Worm (Caenorhabditis elegans): Measurements from ENCODE around the gene tftc-5.

The tftc-5 gene

ce11 chrIII:4017527-4017926, 4.4 kb upstream of the tftc-5 start, which contains the start of gene tbb-2:
tbb-2 (minus strand) TSS chrIII:4017627.
- TF ChIP-seq sea-1 (GFP tag; conservative IDR thresholded peaks at IDR 0.05) (no peak), aly-1 (tag; optimal IDR thresholded peaks at IDR 0.05) (no peak), ama-1 (optimal IDR thresholded peaks at IDR 0.05) (no peak), ceh-13 (GFP tag; optimal IDR thresholded peaks at IDR 0.05) (no peak), ets-7 (tag; optimal IDR thresholded peaks at IDR 0.05) (no peak), F13C5.2 (tag; optimal IDR thresholded peaks at IDR 0.05) (no peak), ceh-36 (tag; optimal IDR thresholded peaks at IDR 0.05) (no peak), hnd-1 (tag; optimal IDR thresholded peaks at IDR 0.05) (no peak), hmbx-1 (tag; optimal IDR thresholded peaks at IDR 0.05) (no peak), B0310.2 (tag; optimal IDR thresholded peaks at IDR 0.05) (no peak), tbx-11 (GFP tag; IDR thresholded peaks at IDR 0.05) (no peak), hmg-4 (GFP tag; optimal IDR thresholded peaks at IDR 0.05) (no peak), flt-1 (GFP tag; IDR thresholded peaks at IDR 0.05) (no peak), scrt-1 (GFP tag; IDR thresholded peaks at IDR 0.05) (no peak), tbx-37 (GFP tag; conservative IDR thresholded peaks at IDR 0.05) (no peak), pes-1 (GFP tag; IDR thresholded peaks at IDR 0.05) (no peak)

ce11 chrIII:4018095-4018498, 3.9 kb upstream of the tftc-5 start:
- TF ChIP-seq tra-4 (tag; optimal IDR thresholded peaks at IDR 0.05) (no peak), sea-1 (GFP tag; conservative IDR thresholded peaks at IDR 0.05) (no peak), scrt-1 (GFP tag; IDR thresholded peaks at IDR 0.05) (no peak), tbx-11 (GFP tag; IDR thresholded peaks at IDR 0.05) (no peak), B0310.2 (tag; optimal IDR thresholded peaks at IDR 0.05) (no peak), ceh-36 (tag; optimal IDR thresholded peaks at IDR 0.05) (no peak), ceh-13 (GFP tag; optimal IDR thresholded peaks at IDR 0.05) (no peak), flt-1 (GFP tag; IDR thresholded peaks at IDR 0.05) (no peak), ama-1 (optimal IDR thresholded peaks at IDR 0.05) (no peak), hmg-4 (GFP tag; optimal IDR thresholded peaks at IDR 0.05) (no peak), F13C5.2 (tag; optimal IDR thresholded peaks at IDR 0.05) (no peak), tbx-37 (GFP tag; conservative IDR thresholded peaks at IDR 0.05) (no peak)

ce11 chrIII:4018591-4019580, 3.1 kb upstream of the tftc-5 start:
- TF ChIP-seq tra-4 (tag; optimal IDR thresholded peaks at IDR 0.05) (no peak), hmg-4 (GFP tag; optimal IDR thresholded peaks at IDR 0.05) (peak; percentile 10)

- TF ChIP-seq F13C5.2 (tag; optimal IDR thresholded peaks at IDR 0.05) (peak; percentile 20), ama-1 (optimal IDR thresholded peaks at IDR 0.05) (no peak)
Measured at ce11 chrIII:4019801-4020200, 2.2 kb upstream of the tftc-5 start, which contains the start of gene snpc-3.4. snpc-3.4 (plus strand) TSS chrIII:4020037.

- TF ChIP-seq scrt-1 (GFP tag; IDR thresholded peaks at IDR 0.05) (no peak), B0310.2 (tag; optimal IDR thresholded peaks at IDR 0.05) (no peak), hmg-4 (GFP tag; optimal IDR thresholded peaks at IDR 0.05) (no peak), hnd-1 (tag; optimal IDR thresholded peaks at IDR 0.05) (no peak), flt-1 (GFP tag; IDR thresholded peaks at IDR 0.05) (no peak), aly-1 (tag; optimal IDR thresholded peaks at IDR 0.05) (no peak), sea-1 (GFP tag; conservative IDR thresholded peaks at IDR 0.05) (no peak), pes-1 (GFP tag; IDR thresholded peaks at IDR 0.05) (no peak), tra-4 (tag; optimal IDR thresholded peaks at IDR 0.05) (no peak)
Measured at ce11 chrIII:4028061-4028460, 6.1 kb downstream of the tftc-5 start, which contains the start of gene T02C12.5. T02C12.5 (minus strand) TSS chrIII:4028161.

- TF ChIP-seq tbx-37 (GFP tag; conservative IDR thresholded peaks at IDR 0.05) = no peak
- no peak for TF ChIP-seq hmbx-1 (tag; optimal IDR thresholded peaks at IDR 0.05)
- no peak for TF ChIP-seq tra-4 (tag; optimal IDR thresholded peaks at IDR 0.05)
- TF ChIP-seq pes-1 (GFP tag; IDR thresholded peaks at IDR 0.05) = no peak
- TF ChIP-seq ceh-13 (GFP tag; optimal IDR thresholded peaks at IDR 0.05) = no peak
- no peak for TF ChIP-seq ceh-36 (tag; optimal IDR thresholded peaks at IDR 0.05)
- TF ChIP-seq ama-1 (optimal IDR thresholded peaks at IDR 0.05) = no peak
- TF ChIP-seq aly-1 (tag; optimal IDR thresholded peaks at IDR 0.05) = no peak
- TF ChIP-seq tbx-11 (GFP tag; IDR thresholded peaks at IDR 0.05) = no peak
Measured at ce11 chrIII:4030839-4031238, 8.9 kb downstream of the tftc-5 start.

ce11 chrIII:4034984-4035383, 13.0 kb downstream of the tftc-5 start:
- TF ChIP-seq pes-1 (GFP tag; IDR thresholded peaks at IDR 0.05) (no peak), tbx-11 (GFP tag; IDR thresholded peaks at IDR 0.05) (no peak), ets-7 (tag; optimal IDR thresholded peaks at IDR 0.05) (no peak), scrt-1 (GFP tag; IDR thresholded peaks at IDR 0.05) (no peak), flt-1 (GFP tag; IDR thresholded peaks at IDR 0.05) (no peak), tra-4 (tag; optimal IDR thresholded peaks at IDR 0.05) (no peak), hmbx-1 (tag; optimal IDR thresholded peaks at IDR 0.05) (no peak), aly-1 (tag; optimal IDR thresholded peaks at IDR 0.05) (no peak), ceh-13 (GFP tag; optimal IDR thresholded peaks at IDR 0.05) (no peak), tbx-37 (GFP tag; conservative IDR thresholded peaks at IDR 0.05) (no peak), B0310.2 (tag; optimal IDR thresholded peaks at IDR 0.05) (no peak)

ce11 chrIII:4036740-4037139, 14.8 kb downstream of the tftc-5 start, which contains the start of gene hum-5:
hum-5 (minus strand) TSS chrIII:4036840.
- TF ChIP-seq pes-1 (GFP tag; IDR thresholded peaks at IDR 0.05) = no peak
- no peak for TF ChIP-seq B0310.2 (tag; optimal IDR thresholded peaks at IDR 0.05)
- no peak for TF ChIP-seq hmg-4 (GFP tag; optimal IDR thresholded peaks at IDR 0.05)
- TF ChIP-seq aly-1 (tag; optimal IDR thresholded peaks at IDR 0.05) = no peak
- TF ChIP-seq scrt-1 (GFP tag; IDR thresholded peaks at IDR 0.05) = no peak
- TF ChIP-seq ceh-36 (tag; optimal IDR thresholded peaks at IDR 0.05) = no peak
- TF ChIP-seq flt-1 (GFP tag; IDR thresholded peaks at IDR 0.05) = no peak
- no peak for TF ChIP-seq ets-7 (tag; optimal IDR thresholded peaks at IDR 0.05)
- TF ChIP-seq sea-1 (GFP tag; conservative IDR thresholded peaks at IDR 0.05) = no peak
- no peak for TF ChIP-seq ama-1 (optimal IDR thresholded peaks at IDR 0.05)
- no peak for TF ChIP-seq ceh-13 (GFP tag; optimal IDR thresholded peaks at IDR 0.05)
- TF ChIP-seq F13C5.2 (tag; optimal IDR thresholded peaks at IDR 0.05) = no peak
- TF ChIP-seq tbx-37 (GFP tag; conservative IDR thresholded peaks at IDR 0.05) = no peak
- no peak for TF ChIP-seq hmbx-1 (tag; optimal IDR thresholded peaks at IDR 0.05)

Measured in whole organism, early embryonic.